ENCODE assay signal across 1 fruit fly cellular context in genomic region chr3R:10664942-10665341, dm6.
TF ChIP-seq lines count a peak whose summit lies in the region.

No protein-coding gene starts in this region.

TF ChIP-seq in whole organism, embryonic, 481 proteins besides CTCF, POLR2A, EP300 and RAD21 (continued from another document and continues in another):
- peak; percentile 51; the same call in 1 of the 2 replicates for TF ChIP-seq sim (GFP tag; IDR thresholded peaks at IDR 0.05; lab: Robert Waterston, UW)
- no peak for TF ChIP-seq cas (GFP tag; IDR thresholded peaks at IDR 0.05; lab: Robert Waterston, UW)
- TF ChIP-seq nau (GFP tag; optimal IDR thresholded peaks at IDR 0.05; lab: Kevin White, UChicago): peak; percentile 57
- peak; percentile 50 for TF ChIP-seq CG17912 (GFP tag; optimal IDR thresholded peaks at IDR 0.05; lab: Kevin White, UChicago)
- peak; percentile 35 for TF ChIP-seq stc (GFP tag; IDR thresholded peaks at IDR 0.05; lab: Robert Waterston, UW)
- no peak for TF ChIP-seq CG13894 (tag; optimal IDR thresholded peaks at IDR 0.05; lab: Kevin White, UChicago)
- TF ChIP-seq Meics (GFP tag; optimal IDR thresholded peaks at IDR 0.05; lab: Kevin White, UChicago): peak; percentile 58
- peak; percentile 48 for TF ChIP-seq PHDP (tag; optimal IDR thresholded peaks at IDR 0.05; lab: Kevin White, UChicago)
- TF ChIP-seq CG42726 (GFP tag; IDR thresholded peaks at IDR 0.05; lab: Robert Waterston, UW; ENCODE audit: partially characterized antibody): no peak
- TF ChIP-seq tap (tag; optimal IDR thresholded peaks at IDR 0.05; lab: Kevin White, UChicago): peak; percentile 42
- TF ChIP-seq CG10959 (GFP tag; IDR thresholded peaks at IDR 0.05; lab: Robert Waterston, UW): peak; percentile 33; the same call in 1 of the 2 replicates
- no peak for TF ChIP-seq sisA (GFP tag; IDR thresholded peaks at IDR 0.05; lab: Robert Waterston, UW)
- no peak for TF ChIP-seq CG12104 (GFP tag; optimal IDR thresholded peaks at IDR 0.05; lab: Kevin White, UChicago)
- TF ChIP-seq chn (GFP tag; optimal IDR thresholded peaks at IDR 0.05; lab: Kevin White, UChicago): peak; percentile 67
- peak; percentile 65; the same call in 1 of the 3 replicates for TF ChIP-seq zfh1 (GFP tag; IDR thresholded peaks at IDR 0.05; lab: Robert Waterston, UW)
- TF ChIP-seq CG13424 (tag; optimal IDR thresholded peaks at IDR 0.05; lab: Kevin White, UChicago): peak; percentile 58
- TF ChIP-seq onecut (GFP tag; IDR thresholded peaks at IDR 0.05; lab: Robert Waterston, UW): peak; percentile 91
- TF ChIP-seq ranshi (GFP tag; IDR thresholded peaks at IDR 0.05; lab: Robert Waterston, UW): peak; percentile 48; the same call in 1 of the 2 replicates
- peak; percentile 49; the same call in 1 of the 3 replicates for TF ChIP-seq Opbp (GFP tag; IDR thresholded peaks at IDR 0.05; lab: Robert Waterston, UW; ENCODE audit: partially characterized antibody)
- TF ChIP-seq CG31388 (GFP tag; optimal IDR thresholded peaks at IDR 0.05; lab: Kevin White, UChicago): no peak
- peak; percentile 61 for TF ChIP-seq NfI (GFP tag; optimal IDR thresholded peaks at IDR 0.05; lab: Kevin White, UChicago)
- TF ChIP-seq CG11093 (GFP tag; IDR thresholded peaks at IDR 0.05; lab: Robert Waterston, UW): no peak
- peak; percentile 71 for TF ChIP-seq CG5245 (GFP tag; optimal IDR thresholded peaks at IDR 0.05; lab: Kevin White, UChicago)
- 0 out of 2 replicates have a peak, but pooled peaks have one; percentile 24 for TF ChIP-seq crol (GFP tag; IDR thresholded peaks at IDR 0.05; lab: Robert Waterston, UW)
- peak; percentile 31 for TF ChIP-seq CG8290 (GFP tag; optimal IDR thresholded peaks at IDR 0.05; lab: Kevin White, UChicago)
- TF ChIP-seq CG8290 (tag; optimal IDR thresholded peaks at IDR 0.05; lab: Kevin White, UChicago): peak in 1 of 2 experiments; percentile 65
- TF ChIP-seq CG11695 (GFP tag; IDR thresholded peaks at IDR 0.05; lab: Robert Waterston, UW): peak; percentile 41; the same call in 1 of the 3 replicates
- TF ChIP-seq ase (GFP tag; IDR thresholded peaks at IDR 0.05; lab: Robert Waterston, UW): peak; percentile 70; the same call in 2 of the 3 replicates
- peak; percentile 62 for TF ChIP-seq CG17385 (GFP tag; optimal IDR thresholded peaks at IDR 0.05; lab: Kevin White, UChicago)
- TF ChIP-seq CG8765 (GFP tag; IDR thresholded peaks at IDR 0.05; lab: Robert Waterston, UW): no peak
- peak; percentile 29; the same call in 1 of the 2 replicates for TF ChIP-seq ttk (GFP tag; IDR thresholded peaks at IDR 0.05; lab: Robert Waterston, UW)
- peak; percentile 100 for TF ChIP-seq Nf-YC (tag; optimal IDR thresholded peaks at IDR 0.05; lab: Kevin White, UChicago)
- 0 out of 2 replicates have a peak, but pooled peaks have one; percentile 16 for TF ChIP-seq ap (GFP tag; IDR thresholded peaks at IDR 0.05; lab: Robert Waterston, UW)
- peak; percentile 66 for TF ChIP-seq lab (GFP tag; optimal IDR thresholded peaks at IDR 0.05; lab: Kevin White, UChicago)
- peak; percentile 56 for TF ChIP-seq scrt (GFP tag; optimal IDR thresholded peaks at IDR 0.05; lab: Kevin White, UChicago)
- TF ChIP-seq CG10274 (GFP tag; optimal IDR thresholded peaks at IDR 0.05; lab: Kevin White, UChicago): no peak
- peak; percentile 42; the same call in 1 of the 2 replicates for TF ChIP-seq CG1024 (GFP tag; IDR thresholded peaks at IDR 0.05; lab: Robert Waterston, UW)
- peak; percentile 23 for TF ChIP-seq trem (tag; optimal IDR thresholded peaks at IDR 0.05; lab: Kevin White, UChicago)
- TF ChIP-seq NC2α (GFP tag; optimal IDR thresholded peaks at IDR 0.05; lab: Kevin White, UChicago): no peak
- TF ChIP-seq bigmax (GFP tag; optimal IDR thresholded peaks at IDR 0.05; lab: Kevin White, UChicago): peak; percentile 3
- TF ChIP-seq CG3407 (GFP tag; optimal IDR thresholded peaks at IDR 0.05; lab: Kevin White, UChicago): peak; percentile 32
- no peak; the same call in 2 of the 3 replicates for TF ChIP-seq z (GFP tag; IDR thresholded peaks at IDR 0.05; lab: Robert Waterston, UW)
- TF ChIP-seq CG6254 (GFP tag; optimal IDR thresholded peaks at IDR 0.05; lab: Kevin White, UChicago): peak; percentile 83
- TF ChIP-seq pros (GFP tag; optimal IDR thresholded peaks at IDR 0.05; lab: Kevin White, UChicago): peak; percentile 40
- TF ChIP-seq Taf1 (GFP tag; IDR thresholded peaks at IDR 0.05; lab: Robert Waterston, UW): no peak
- peak; percentile 75 for TF ChIP-seq CG2875 (GFP tag; optimal IDR thresholded peaks at IDR 0.05; lab: Kevin White, UChicago)
- TF ChIP-seq CG6683 (GFP tag; optimal IDR thresholded peaks at IDR 0.05; lab: Kevin White, UChicago): no peak
- peak; percentile 42 for TF ChIP-seq CG6854 (GFP tag; optimal IDR thresholded peaks at IDR 0.05; lab: Kevin White, UChicago)
- peak; percentile 58 for TF ChIP-seq CG18599 (GFP tag; optimal IDR thresholded peaks at IDR 0.05; lab: Kevin White, UChicago)
- TF ChIP-seq CG16779 (GFP tag; IDR thresholded peaks at IDR 0.05; lab: Robert Waterston, UW): no peak
- TF ChIP-seq eve (GFP tag; optimal IDR thresholded peaks at IDR 0.05; lab: Kevin White, UChicago): peak in 1 of 2 experiments; percentile 77
- TF ChIP-seq stwl (tag; optimal IDR thresholded peaks at IDR 0.05; lab: Kevin White, UChicago): peak; percentile 61
- peak; percentile 90 for TF ChIP-seq ci (GFP tag; IDR thresholded peaks at IDR 0.05; lab: Robert Waterston, UW)
- no peak for TF ChIP-seq CG11696 (GFP tag; IDR thresholded peaks at IDR 0.05; lab: Robert Waterston, UW)
- TF ChIP-seq lov (optimal IDR thresholded peaks at IDR 0.05; lab: Kevin White, UChicago): no peak
- peak; percentile 89; the same call in 2 of the 3 replicates for TF ChIP-seq lov (GFP tag; IDR thresholded peaks at IDR 0.05; lab: Robert Waterston, UW)
- no peak for TF ChIP-seq knrl (GFP tag; IDR thresholded peaks at IDR 0.05; lab: Robert Waterston, UW; ENCODE audit: partially characterized antibody)
- TF ChIP-seq HmgZ (tag; optimal IDR thresholded peaks at IDR 0.05; lab: Kevin White, UChicago): peak; percentile 48
- TF ChIP-seq oc (tag; optimal IDR thresholded peaks at IDR 0.05; lab: Kevin White, UChicago): peak; percentile 74
- TF ChIP-seq CG3995 (GFP tag; optimal IDR thresholded peaks at IDR 0.05; lab: Kevin White, UChicago): no peak
- no peak for TF ChIP-seq hkb (optimal IDR thresholded peaks at IDR 0.05; lab: Kevin White, UChicago)
- TF ChIP-seq hkb (GFP tag; IDR thresholded peaks at IDR 0.05; lab: Robert Waterston, UW): peak; percentile 72
- TF ChIP-seq Rfx (GFP tag; IDR thresholded peaks at IDR 0.05; lab: Robert Waterston, UW): peak; percentile 55; the same call in 1 of the 2 replicates
- peak; percentile 42 for TF ChIP-seq CG10543 (GFP tag; optimal IDR thresholded peaks at IDR 0.05; lab: Kevin White, UChicago)
- peak in 1 of 2 experiments; percentile 54 for TF ChIP-seq chif (GFP tag; optimal IDR thresholded peaks at IDR 0.05; lab: Kevin White, UChicago)
- TF ChIP-seq CG2202 (tag; optimal IDR thresholded peaks at IDR 0.05; lab: Kevin White, UChicago): peak; percentile 15
- peak; percentile 56 for TF ChIP-seq CG8359 (GFP tag; optimal IDR thresholded peaks at IDR 0.05; lab: Kevin White, UChicago; ENCODE audit: borderline replicate concordance)
- TF ChIP-seq az2 (GFP tag; optimal IDR thresholded peaks at IDR 0.05; lab: Kevin White, UChicago): peak; percentile 53
- TF ChIP-seq CG2199 (GFP tag; IDR thresholded peaks at IDR 0.05; lab: Robert Waterston, UW): peak; percentile 97
- peak; percentile 27 for TF ChIP-seq Six4 (GFP tag; optimal IDR thresholded peaks at IDR 0.05; lab: Kevin White, UChicago)
- peak; percentile 45 for TF ChIP-seq CG5180 (GFP tag; optimal IDR thresholded peaks at IDR 0.05; lab: Kevin White, UChicago)
- TF ChIP-seq Ada2b (GFP tag; IDR thresholded peaks at IDR 0.05; lab: Robert Waterston, UW): 0 out of 2 replicates have a peak, but pooled peaks have one; percentile 34
- peak; percentile 55 for TF ChIP-seq CG13775 (GFP tag; optimal IDR thresholded peaks at IDR 0.05; lab: Kevin White, UChicago)
- peak; percentile 41 for TF ChIP-seq CG34376 (GFP tag; optimal IDR thresholded peaks at IDR 0.05; lab: Kevin White, UChicago)
- peak; percentile 97 for TF ChIP-seq CG10321 (GFP tag; IDR thresholded peaks at IDR 0.05; lab: Robert Waterston, UW)
- TF ChIP-seq Xrp1 (GFP tag; IDR thresholded peaks at IDR 0.05; lab: Robert Waterston, UW): peak; percentile 75
- peak; percentile 17 for TF ChIP-seq her (GFP tag; optimal IDR thresholded peaks at IDR 0.05; lab: Kevin White, UChicago)
- TF ChIP-seq CG31441 (GFP tag; IDR thresholded peaks at IDR 0.05; lab: Robert Waterston, UW): peak; percentile 60
- no peak for TF ChIP-seq pan (optimal IDR thresholded peaks at IDR 0.05; lab: Kevin White, UChicago)
- peak in 1 of 2 experiments; percentile 73 for TF ChIP-seq pan (GFP tag; optimal IDR thresholded peaks at IDR 0.05 in 1 of 2, IDR thresholded peaks at IDR 0.05 in 1 of 2)
- no peak for TF ChIP-seq tx (GFP tag; optimal IDR thresholded peaks at IDR 0.05; lab: Kevin White, UChicago)
- no peak for TF ChIP-seq gem (tag; optimal IDR thresholded peaks at IDR 0.05; lab: Kevin White, UChicago)
- TF ChIP-seq Doc2 (GFP tag; IDR thresholded peaks at IDR 0.05; lab: Robert Waterston, UW): no peak
- no peak for TF ChIP-seq CG10147 (GFP tag; optimal IDR thresholded peaks at IDR 0.05; lab: Kevin White, UChicago)
- peak; percentile 16 for TF ChIP-seq CG17568 (GFP tag; optimal IDR thresholded peaks at IDR 0.05; lab: Kevin White, UChicago)
- TF ChIP-seq fd64A (GFP tag; optimal IDR thresholded peaks at IDR 0.05; lab: Kevin White, UChicago): peak; percentile 56
- TF ChIP-seq CG15269 (tag; optimal IDR thresholded peaks at IDR 0.05; lab: Kevin White, UChicago): peak; percentile 44
- peak; percentile 23 for TF ChIP-seq NK7.1 (GFP tag; optimal IDR thresholded peaks at IDR 0.05; lab: Kevin White, UChicago)
- peak; percentile 74 for TF ChIP-seq zen (tag; optimal IDR thresholded peaks at IDR 0.05; lab: Kevin White, UChicago)
- peak; percentile 4 for TF ChIP-seq MESR4 (GFP tag; optimal IDR thresholded peaks at IDR 0.05; lab: Kevin White, UChicago)
- no peak for TF ChIP-seq CG4282 (GFP tag; optimal IDR thresholded peaks at IDR 0.05; lab: Kevin White, UChicago)
- TF ChIP-seq Hand (GFP tag; optimal IDR thresholded peaks at IDR 0.05; lab: Kevin White, UChicago): no peak
- no peak for TF ChIP-seq gfzf (GFP tag; optimal IDR thresholded peaks at IDR 0.05; lab: Kevin White, UChicago)
- TF ChIP-seq CG2712 (tag; optimal IDR thresholded peaks at IDR 0.05; lab: Kevin White, UChicago): peak; percentile 63
- TF ChIP-seq CG33557 (GFP tag; optimal IDR thresholded peaks at IDR 0.05; lab: Kevin White, UChicago): peak; percentile 65
- TF ChIP-seq Jarid2 (GFP tag; optimal IDR thresholded peaks at IDR 0.05; lab: Kevin White, UChicago): peak; percentile 84
- peak; percentile 56 for TF ChIP-seq D19A (tag; optimal IDR thresholded peaks at IDR 0.05; lab: Kevin White, UChicago)
- TF ChIP-seq dpn (GFP tag; optimal IDR thresholded peaks at IDR 0.05; lab: Kevin White, UChicago): peak; percentile 20 to 41
- TF ChIP-seq sr (GFP tag; IDR thresholded peaks at IDR 0.05; lab: Robert Waterston, UW): peak; percentile 90
- TF ChIP-seq pzg (GFP tag; optimal IDR thresholded peaks at IDR 0.05; lab: Kevin White, UChicago): no peak
- no peak for TF ChIP-seq Poxn (GFP tag; IDR thresholded peaks at IDR 0.05; lab: Robert Waterston, UW)
- peak; percentile 29 for TF ChIP-seq nmo (GFP tag; optimal IDR thresholded peaks at IDR 0.05; lab: Kevin White, UChicago)
- TF ChIP-seq phol (tag; optimal IDR thresholded peaks at IDR 0.05; lab: Kevin White, UChicago): peak; percentile 90
- TF ChIP-seq mirr (GFP tag; optimal IDR thresholded peaks at IDR 0.05; lab: Kevin White, UChicago): peak; percentile 64
- no peak for TF ChIP-seq tll (GFP tag; optimal IDR thresholded peaks at IDR 0.05; lab: Kevin White, UChicago)
- TF ChIP-seq en (GFP tag; optimal IDR thresholded peaks at IDR 0.05; lab: Kevin White, UChicago): peak; percentile 38
- TF ChIP-seq Dad (GFP tag; optimal IDR thresholded peaks at IDR 0.05; lab: Kevin White, UChicago): peak; percentile 34
- TF ChIP-seq abd-A (tag; optimal IDR thresholded peaks at IDR 0.05; lab: Kevin White, UChicago): peak; percentile 86
- peak; percentile 23 for TF ChIP-seq Max (GFP tag; optimal IDR thresholded peaks at IDR 0.05; lab: Kevin White, UChicago)
- peak; percentile 9 for TF ChIP-seq grn (GFP tag; optimal IDR thresholded peaks at IDR 0.05; lab: Kevin White, UChicago)
- TF ChIP-seq luna (GFP tag; optimal IDR thresholded peaks at IDR 0.05; lab: Kevin White, UChicago): no peak
- peak; percentile 74 for TF ChIP-seq Drgx (GFP tag; IDR thresholded peaks at IDR 0.05; lab: Robert Waterston, UW)
- TF ChIP-seq tin (GFP tag; optimal IDR thresholded peaks at IDR 0.05; lab: Kevin White, UChicago): peak; percentile 32
- peak; percentile 46 for TF ChIP-seq CG15696 (tag; optimal IDR thresholded peaks at IDR 0.05; lab: Kevin White, UChicago)
- TF ChIP-seq sima (GFP tag; optimal IDR thresholded peaks at IDR 0.05; lab: Kevin White, UChicago): peak; percentile 31
- no peak for TF ChIP-seq D (optimal IDR thresholded peaks at IDR 0.05; lab: Kevin White, UChicago)
- TF ChIP-seq D (GFP tag; optimal IDR thresholded peaks at IDR 0.05; lab: Kevin White, UChicago): peak; percentile 66
- no peak for TF ChIP-seq CG33213 (GFP tag; optimal IDR thresholded peaks at IDR 0.05; lab: Kevin White, UChicago)
- TF ChIP-seq Kr (GFP tag; optimal IDR thresholded peaks at IDR 0.05; lab: Kevin White, UChicago): no peak
- peak; percentile 38 for TF ChIP-seq CG8924 (tag; optimal IDR thresholded peaks at IDR 0.05; lab: Kevin White, UChicago)
- TF ChIP-seq CG9932 (GFP tag; IDR thresholded peaks at IDR 0.05; lab: Robert Waterston, UW): no peak
- peak; percentile 72 for TF ChIP-seq BtbVII (GFP tag; optimal IDR thresholded peaks at IDR 0.05; lab: Kevin White, UChicago)
- TF ChIP-seq CG12219 (GFP tag; optimal IDR thresholded peaks at IDR 0.05; lab: Kevin White, UChicago): peak; percentile 69
- no peak for TF ChIP-seq ro (GFP tag; IDR thresholded peaks at IDR 0.05; lab: Robert Waterston, UW)
- TF ChIP-seq Antp (GFP tag; optimal IDR thresholded peaks at IDR 0.05; lab: Kevin White, UChicago): peak; percentile 46
- TF ChIP-seq klu (GFP tag; IDR thresholded peaks at IDR 0.05; lab: Robert Waterston, UW): no peak
- peak; percentile 82 for TF ChIP-seq vvl (GFP tag; IDR thresholded peaks at IDR 0.05; lab: Robert Waterston, UW)
- peak; percentile 61; the same call in 2 of the 3 replicates for TF ChIP-seq Optix (GFP tag; IDR thresholded peaks at IDR 0.05; lab: Robert Waterston, UW)
- TF ChIP-seq CG1529 (GFP tag; optimal IDR thresholded peaks at IDR 0.05; lab: Kevin White, UChicago): peak; percentile 56
- TF ChIP-seq Spps (tag; optimal IDR thresholded peaks at IDR 0.05; lab: Kevin White, UChicago): peak; percentile 42
- no peak for TF ChIP-seq usp (GFP tag; optimal IDR thresholded peaks at IDR 0.05; lab: Kevin White, UChicago)
